Worm (Caenorhabditis elegans) whole organism, late embryonic: ENCODE measurements around the gene F41E6.17.

ENCODE experiments used
- C08G9.2 ChIP-seq: sonication (generic microtip); optimal IDR thresholded peaks from 2 replicates; lab custom pipeline; 2016; ENCODE audit warnings: mild to moderate bottlenecking, missing genetic modification characterization, moderate library complexity, missing compliant biosample characterization
- C38D4.7 ChIP-seq: fragments of 200-800 bp; sonication (Bioruptor generic); optimal IDR thresholded peaks from 2 replicates; lab custom pipeline; 2018; ENCODE audit warnings: mild to moderate bottlenecking, missing genetic modification characterization, moderate library complexity, missing compliant biosample characterization
- K02D7.2 ChIP-seq: sonication (generic microtip); optimal IDR thresholded peaks from 2 replicates; lab custom pipeline; 2017; ENCODE audit warnings: mild to moderate bottlenecking, missing genetic modification characterization, missing compliant biosample characterization
- Y22D7AL.16 ChIP-seq: sonication (generic microtip); optimal IDR thresholded peaks from 2 replicates; lab custom pipeline; 2016; ENCODE audit warnings: missing genetic modification characterization, missing compliant biosample characterization
- ama-1 ChIP-seq: fragments of 150-350 bp; optimal IDR thresholded peaks from 2 replicates; lab custom pipeline; 2014
- ceh-14 ChIP-seq: sonication (generic microtip); optimal IDR thresholded peaks from 2 replicates; lab custom pipeline; 2016; ENCODE audit warnings: missing genotype, missing genetic modification characterization, missing compliant biosample characterization
- ceh-19 ChIP-seq: fragments of 200-800 bp; sonication (Bioruptor generic); optimal IDR thresholded peaks from 2 replicates; lab custom pipeline; 2018; ENCODE audit warnings: mild to moderate bottlenecking, missing genetic modification characterization, missing compliant biosample characterization
- ceh-2 ChIP-seq: sonication (generic microtip); optimal IDR thresholded peaks from 2 replicates; lab custom pipeline; 2016; ENCODE audit warnings: missing genotype, missing genetic modification characterization, missing compliant biosample characterization
- ceh-34 ChIP-seq: sonication (generic microtip); optimal IDR thresholded peaks from 2 replicates; lab custom pipeline; 2016; ENCODE audit warnings: mild to moderate bottlenecking, missing genetic modification characterization, missing compliant biosample characterization
- ceh-6 ChIP-seq: fragments of 200-800 bp; sonication (Bioruptor generic); optimal IDR thresholded peaks from 2 replicates; lab custom pipeline; 2018; ENCODE audit warnings: mild to moderate bottlenecking, missing genetic modification characterization, missing compliant biosample characterization
- che-1 ChIP-seq: sonication (generic microtip); optimal IDR thresholded peaks from 2 replicates; lab custom pipeline; 2016; ENCODE audit warnings: mild to moderate bottlenecking, missing genetic modification characterization, missing compliant biosample characterization
- dmd-4 ChIP-seq: sonication (generic microtip); optimal IDR thresholded peaks from 2 replicates; lab custom pipeline; 2016; ENCODE audit warnings: borderline replicate concordance, missing genetic modification characterization, missing compliant biosample characterization
- dve-1 ChIP-seq: sonication (generic microtip); optimal IDR thresholded peaks from 2 replicates; lab custom pipeline; 2017; ENCODE audit warnings: antibody characterized with exemption, mild to moderate bottlenecking, missing genetic modification characterization, missing compliant biosample characterization
- elt-2 ChIP-seq: sonication (generic microtip); optimal IDR thresholded peaks from 2 replicates; lab custom pipeline; 2016; ENCODE audit warnings: missing genetic modification reagents, missing genetic modification characterization, missing compliant biosample characterization
- elt-4 ChIP-seq: sonication (generic microtip); optimal IDR thresholded peaks from 2 replicates; lab custom pipeline; 2016; ENCODE audit warnings: missing genetic modification characterization, missing compliant biosample characterization
- hlh-15 ChIP-seq: sonication (generic microtip); optimal IDR thresholded peaks from 2 replicates; lab custom pipeline; 2016; ENCODE audit warnings: missing genetic modification characterization, missing compliant biosample characterization
- hlh-6 ChIP-seq: sonication (generic microtip); optimal IDR thresholded peaks from 2 replicates; lab custom pipeline; 2016; ENCODE audit warnings: missing genotype, missing genetic modification characterization, missing compliant biosample characterization
- madf-2 ChIP-seq: sonication (generic microtip); optimal IDR thresholded peaks from 2 replicates; lab custom pipeline; 2017; ENCODE audit warnings: missing genetic modification characterization, missing compliant biosample characterization
- nfya-1 ChIP-seq: sonication (generic microtip); optimal IDR thresholded peaks from 2 replicates; lab custom pipeline; 2017; ENCODE audit warnings: missing genetic modification characterization, mild to moderate bottlenecking, missing compliant biosample characterization, antibody characterized with exemption, moderate library complexity
- pag-3 ChIP-seq: sonication (generic microtip); optimal IDR thresholded peaks from 2 replicates; lab custom pipeline; 2016; ENCODE audit warnings: missing compliant biosample characterization, missing genetic modification characterization, borderline replicate concordance
- pha-2 ChIP-seq: sonication (generic microtip); optimal IDR thresholded peaks from 2 replicates; lab custom pipeline; 2017; ENCODE audit warnings: mild to moderate bottlenecking, missing genetic modification characterization, missing compliant biosample characterization
- sox-2 ChIP-seq: fragments of 200-800 bp; sonication (Bioruptor generic); IDR thresholded peaks from 2 replicates; pipeline ENCODE4 v1.3.6; 2022; ENCODE audit warnings: missing genetic modification reagents, missing genetic modification characterization, missing compliant biosample characterization
- tbx-2 ChIP-seq: sonication (generic microtip); optimal IDR thresholded peaks from 2 replicates; lab custom pipeline; 2016; ENCODE audit warnings: missing genetic modification characterization, missing compliant biosample characterization
- ttx-3 ChIP-seq: sonication (generic microtip); optimal IDR thresholded peaks from 2 replicates; lab custom pipeline; 2016; ENCODE audit warnings: missing genetic modification reagents, missing genetic modification characterization, missing compliant biosample characterization
- unc-3 ChIP-seq, 2 experiments: fragments of 200-800 bp in 1 of 2; sonication (Bioruptor generic) in 1 of 2; sonication (generic microtip) in 1 of 2; conservative IDR thresholded peaks in 1 of 2; optimal IDR thresholded peaks in 1 of 2; 2 replicates each; pipeline versions ENCODE4 v1.3.6 to Lab custom; 2016 to 2022; ENCODE audit warnings: missing compliant biosample characterization in 2 of 2, missing genetic modification characterization in 2 of 2, missing genetic modification reagents in 1 of 2
- unc-42 ChIP-seq: sonication (generic microtip); optimal IDR thresholded peaks from 2 replicates; lab custom pipeline; 2016; ENCODE audit warnings: missing genotype, missing genetic modification characterization, missing compliant biosample characterization
- unc-86 ChIP-seq: sonication (generic microtip); optimal IDR thresholded peaks from 2 replicates; lab custom pipeline; 2016; ENCODE audit warnings: missing genetic modification characterization, missing compliant biosample characterization
- zip-5 ChIP-seq: sonication (generic microtip); optimal IDR thresholded peaks from 2 replicates; lab custom pipeline; 2016; ENCODE audit warnings: missing genetic modification characterization, missing compliant biosample characterization

The F41E6.17 gene

ce11 chrV:8641266-8641665 is 17.4 kb downstream of the F41E6.17 start, which contains the start of gene F28A12.3:
Gene F28A12.3, minus strand, starts transcription at chrV:8641366.
- TF ChIP-seq K02D7.2 (no peak), madf-2 (no peak), ceh-19 (no peak)

ce11 chrV:8643093-8643492 is 19.2 kb downstream of the F41E6.17 start, which contains the start of gene asp-13:
Gene asp-13, minus strand, starts transcription at chrV:8643193.
- no peak for TF ChIP-seq ceh-34

ce11 chrV:8648251-8648650 is 24.4 kb downstream of the F41E6.17 start:
- TF ChIP-seq unc-3 (GFP tag; conservative IDR thresholded peaks at IDR 0.05; lab: Robert Waterston, UW) (no peak), unc-3 (tag; optimal IDR thresholded peaks at IDR 0.05; lab: Kevin White, UChicago) (no peak), elt-2 (peak; percentile 81)

ce11 chrV:8650365-8650764 is 26.5 kb downstream of the F41E6.17 start:
- no peak for TF ChIP-seq ceh-14 (tag; lab: Kevin White, UChicago)
- TF ChIP-seq nfya-1 (tag; lab: Kevin White, UChicago): no peak
- no peak for TF ChIP-seq che-1 (tag; lab: Kevin White, UChicago)
- TF ChIP-seq dve-1 (tag; lab: Kevin White, UChicago): no peak

- TF ChIP-seq dve-1 (tag; lab: Kevin White, UChicago) (peak; percentile 18), sox-2 (GFP tag; lab: Robert Waterston, UW) (no peak), elt-2 (peak; percentile 98)
- TF ChIP-seq, all 69 proteins: peak for 2
These were observed 27.3 kb downstream of the F41E6.17 start for ce11 chrV:8651007-8651711.

ce11 chrV:8652177-8652576 is 28.3 kb downstream of the F41E6.17 start:
- TF ChIP-seq unc-42 (tag; lab: Kevin White, UChicago): no peak
- TF ChIP-seq Y22D7AL.16 (tag; lab: Kevin White, UChicago): no peak
- no peak for TF ChIP-seq pag-3 (tag; lab: Kevin White, UChicago)
- no peak for TF ChIP-seq tbx-2 (tag; lab: Kevin White, UChicago)
- TF ChIP-seq C08G9.2: no peak
- TF ChIP-seq hlh-6: no peak
- TF ChIP-seq zip-5 (tag; lab: Kevin White, UChicago): no peak
- TF ChIP-seq ama-1 (lab: Kevin White, UChicago): no peak
- TF ChIP-seq C38D4.7 (GFP tag; lab: Kevin White, UChicago): no peak
- no peak for TF ChIP-seq elt-4 (tag; lab: Kevin White, UChicago)
- no peak for TF ChIP-seq ceh-2 (tag; lab: Kevin White, UChicago)
- no peak for TF ChIP-seq dmd-4 (tag; lab: Kevin White, UChicago)
- no peak for TF ChIP-seq sox-2 (GFP tag; lab: Robert Waterston, UW)
- TF ChIP-seq ceh-6: no peak
- no peak for TF ChIP-seq pha-2 (tag; lab: Kevin White, UChicago)
- no peak for TF ChIP-seq ttx-3 (tag; lab: Kevin White, UChicago)
- no peak for TF ChIP-seq unc-86
- TF ChIP-seq hlh-15 (tag; lab: Kevin White, UChicago): no peak
